Fruit fly (Drosophila melanogaster): Measurements from ENCODE around the gene CG8565.
A peak's percentile ranks its signal among the peaks of the same experiment; 100 is the strongest.

Gene CG8565

DNA sequence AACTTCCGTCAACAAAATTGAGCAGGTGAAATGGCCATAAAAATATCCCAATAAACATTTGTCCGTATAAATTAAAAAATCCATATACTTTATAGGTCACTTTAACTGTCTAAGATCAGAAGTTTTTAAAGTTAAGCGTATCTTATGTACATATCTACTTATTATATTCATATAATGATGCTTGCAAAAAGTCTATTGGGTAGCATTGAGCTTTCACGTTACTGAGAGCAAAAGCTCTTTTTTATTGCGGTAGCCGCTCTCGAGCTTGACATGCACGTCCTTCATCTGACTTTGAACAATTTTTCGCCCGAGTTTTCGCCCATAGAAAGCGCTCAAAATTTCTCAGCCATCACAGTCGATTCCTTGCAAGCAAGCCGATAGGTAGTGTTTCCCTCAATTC is 30.2 kb downstream of the CG8565 start, which contains the start of gene Gapdh2 (continued):
- TF ChIP-seq CoRest (tag; optimal IDR thresholded peaks at IDR 0.05), result peak; percentile 100
- TF ChIP-seq CG4424 (GFP tag; optimal IDR thresholded peaks at IDR 0.05), result peak; percentile 99
- peak; percentile 96 for TF ChIP-seq CG33213 (GFP tag; optimal IDR thresholded peaks at IDR 0.05)
- TF ChIP-seq zfh1 (GFP tag; IDR thresholded peaks at IDR 0.05), result peak; percentile 98
- peak; percentile 98 to 99 for TF ChIP-seq dpn (GFP tag; optimal IDR thresholded peaks at IDR 0.05)
- peak; percentile 100 for TF ChIP-seq sens (GFP tag)
- peak; percentile 99 for TF ChIP-seq CG12769 (tag; optimal IDR thresholded peaks at IDR 0.05)
- peak; percentile 98 for TF ChIP-seq CG6175 (GFP tag; IDR thresholded peaks at IDR 0.05)
- TF ChIP-seq CG10321 (GFP tag; IDR thresholded peaks at IDR 0.05), result peak; percentile 90
- TF ChIP-seq pb (GFP tag; optimal IDR thresholded peaks at IDR 0.05), result peak; percentile 89
- peak; percentile 99 for TF ChIP-seq wdn (GFP tag; IDR thresholded peaks at IDR 0.05)
- peak; percentile 99 for TF ChIP-seq Nf-YA (GFP tag; IDR thresholded peaks at IDR 0.05)
- TF ChIP-seq CG7372 (GFP tag; IDR thresholded peaks at IDR 0.05), result peak; percentile 99
- peak; percentile 64 for TF ChIP-seq CG9797 (GFP tag; optimal IDR thresholded peaks at IDR 0.05)
- peak; percentile 98 for TF ChIP-seq Dip3 (GFP tag; optimal IDR thresholded peaks at IDR 0.05)
- TF ChIP-seq Jarid2 (GFP tag; optimal IDR thresholded peaks at IDR 0.05), result peak; percentile 95
- peak; percentile 96 for TF ChIP-seq CG11093 (GFP tag; IDR thresholded peaks at IDR 0.05)
- peak; percentile 93 for TF ChIP-seq pum (GFP tag; optimal IDR thresholded peaks at IDR 0.05)
- peak; percentile 99 for TF ChIP-seq CG1233 (GFP tag; optimal IDR thresholded peaks at IDR 0.05)
- TF ChIP-seq CG2712 (tag; optimal IDR thresholded peaks at IDR 0.05), result peak; percentile 99
- peak; percentile 100 for TF ChIP-seq CG13894 (tag; optimal IDR thresholded peaks at IDR 0.05)
- peak; percentile 97 for TF ChIP-seq NK7.1 (GFP tag; optimal IDR thresholded peaks at IDR 0.05)
- peak; percentile 94; the same call in 1 of the 2 replicates for TF ChIP-seq CG8765 (GFP tag; IDR thresholded peaks at IDR 0.05)
- peak; percentile 99 for TF ChIP-seq ase (GFP tag; IDR thresholded peaks at IDR 0.05)
- TF ChIP-seq CHES-1-like (GFP tag; optimal IDR thresholded peaks at IDR 0.05), result peak; percentile 97
- peak; percentile 98 for TF ChIP-seq CG13775 (GFP tag; optimal IDR thresholded peaks at IDR 0.05)
- TF ChIP-seq fd64A (GFP tag; optimal IDR thresholded peaks at IDR 0.05), result peak; percentile 98
- TF ChIP-seq CG12391 (tag; optimal IDR thresholded peaks at IDR 0.05), result peak; percentile 99
- peak; percentile 99 for TF ChIP-seq CG18619 (GFP tag; optimal IDR thresholded peaks at IDR 0.05)
- peak; percentile 99 for TF ChIP-seq fd3F (GFP tag; optimal IDR thresholded peaks at IDR 0.05)
- TF ChIP-seq CG30403 (GFP tag; optimal IDR thresholded peaks at IDR 0.05), result peak; percentile 99
- peak; percentile 97 for TF ChIP-seq mam (GFP tag; optimal IDR thresholded peaks at IDR 0.05)
- TF ChIP-seq zen (tag; optimal IDR thresholded peaks at IDR 0.05), result peak; percentile 97
- peak; percentile 99 for TF ChIP-seq tgo (GFP tag; IDR thresholded peaks at IDR 0.05)
- TF ChIP-seq Atf-2 (GFP tag; optimal IDR thresholded peaks at IDR 0.05), result peak; percentile 96
- TF ChIP-seq CG7963 (GFP tag; IDR thresholded peaks at IDR 0.05; ENCODE audit: partially characterized antibody), result no peak
- TF ChIP-seq CG7987 (GFP tag; optimal IDR thresholded peaks at IDR 0.05), result peak; percentile 98
- TF ChIP-seq CG14860 (GFP tag; IDR thresholded peaks at IDR 0.05; ENCODE audit: partially characterized antibody), result no peak
- TF ChIP-seq jumu (GFP tag; optimal IDR thresholded peaks at IDR 0.05), result peak; percentile 90
- TF ChIP-seq Atf6 (GFP tag; IDR thresholded peaks at IDR 0.05), result peak; percentile 100
- no peak for TF ChIP-seq Tbp (GFP tag; optimal IDR thresholded peaks at IDR 0.05)
- no peak; the same call in none of the 2 replicates for TF ChIP-seq gt (GFP tag; IDR thresholded peaks at IDR 0.05)
- TF ChIP-seq CG34224 (GFP tag; IDR thresholded peaks at IDR 0.05; ENCODE audit: partially characterized antibody), result no peak
- TF ChIP-seq gcm (GFP tag; optimal IDR thresholded peaks at IDR 0.05), result peak; percentile 99
- TF ChIP-seq tio (GFP tag; optimal IDR thresholded peaks at IDR 0.05), result peak; percentile 97
- peak; percentile 99 for TF ChIP-seq Abd-B (GFP tag; optimal IDR thresholded peaks at IDR 0.05)
- TF ChIP-seq CG7271 (tag; optimal IDR thresholded peaks at IDR 0.05), result peak; percentile 94
- peak; percentile 96 for TF ChIP-seq CG31365 (tag; optimal IDR thresholded peaks at IDR 0.05)
- no peak for TF ChIP-seq vnd (GFP tag; IDR thresholded peaks at IDR 0.05; ENCODE audit: partially characterized antibody)
- peak; percentile 98 for TF ChIP-seq CG2199 (GFP tag; IDR thresholded peaks at IDR 0.05)
- TF ChIP-seq CG2875 (GFP tag; optimal IDR thresholded peaks at IDR 0.05), result peak; percentile 98

Measured in whole organism, embryonic.